Fruit fly (Drosophila melanogaster): ENCODE data around the gene CG4281.
A peak's percentile ranks its signal among the peaks of the same experiment; 100 is the strongest.

CG4281 gene

dm6 chrX:2050070-2050899 is 14.7 kb downstream of the CG4281 start, which contains the start of gene moody (continued):
- TF ChIP-seq fd64A (GFP tag; optimal IDR thresholded peaks at IDR 0.05): peak; percentile 85
- peak; percentile 95 for TF ChIP-seq Six4 (GFP tag; optimal IDR thresholded peaks at IDR 0.05)
- TF ChIP-seq Mes4 (GFP tag; optimal IDR thresholded peaks at IDR 0.05): peak; percentile 95
- peak; percentile 99 for TF ChIP-seq chm (GFP tag; IDR thresholded peaks at IDR 0.05)
- peak; percentile 98 for TF ChIP-seq H15 (GFP tag; IDR thresholded peaks at IDR 0.05)
- peak; percentile 89 for TF ChIP-seq btn (GFP tag; optimal IDR thresholded peaks at IDR 0.05)
- peak; percentile 57 for TF ChIP-seq ac (GFP tag; optimal IDR thresholded peaks at IDR 0.05)
- peak; percentile 98 for TF ChIP-seq Awh (GFP tag; IDR thresholded peaks at IDR 0.05)
- TF ChIP-seq CG31224 (GFP tag; IDR thresholded peaks at IDR 0.05): peak; percentile 96
- TF ChIP-seq CG13894 (tag; optimal IDR thresholded peaks at IDR 0.05): peak; percentile 97
- TF ChIP-seq Atf3 (GFP tag; optimal IDR thresholded peaks at IDR 0.05): peak; percentile 95
- peak; percentile 99 for TF ChIP-seq lmd (GFP tag; IDR thresholded peaks at IDR 0.05)
- TF ChIP-seq CG18262 (tag; optimal IDR thresholded peaks at IDR 0.05): peak; percentile 89
- peak; percentile 100 for TF ChIP-seq CG11456 (GFP tag; IDR thresholded peaks at IDR 0.05)
- peak; percentile 78 for TF ChIP-seq pfk (GFP tag; optimal IDR thresholded peaks at IDR 0.05)
- TF ChIP-seq CG4707 (GFP tag; optimal IDR thresholded peaks at IDR 0.05): peak; percentile 87
- TF ChIP-seq ftz-f1 (GFP tag; optimal IDR thresholded peaks at IDR 0.05): peak; percentile 95
- TF ChIP-seq sqz (GFP tag; optimal IDR thresholded peaks at IDR 0.05): peak; percentile 63
- peak; percentile 99 for TF ChIP-seq ken (GFP tag; IDR thresholded peaks at IDR 0.05)
- TF ChIP-seq emc (GFP tag; optimal IDR thresholded peaks at IDR 0.05): peak; percentile 92
- peak; percentile 97 for TF ChIP-seq CG4730 (GFP tag; IDR thresholded peaks at IDR 0.05)
- TF ChIP-seq onecut (GFP tag; IDR thresholded peaks at IDR 0.05): peak; percentile 97
- peak; percentile 95 for TF ChIP-seq tup (GFP tag; optimal IDR thresholded peaks at IDR 0.05)
- TF ChIP-seq CG10979 (tag; optimal IDR thresholded peaks at IDR 0.05): peak; percentile 91
- peak; percentile 95 for TF ChIP-seq org-1 (GFP tag; optimal IDR thresholded peaks at IDR 0.05)
- TF ChIP-seq Dip2 (GFP tag; IDR thresholded peaks at IDR 0.05): peak; percentile 57; the same call in 1 of the 2 replicates
- peak; percentile 85 for TF ChIP-seq abd-A (tag; optimal IDR thresholded peaks at IDR 0.05)
- TF ChIP-seq grn (GFP tag; optimal IDR thresholded peaks at IDR 0.05): peak; percentile 100
- peak; percentile 99 for TF ChIP-seq Drgx (GFP tag; IDR thresholded peaks at IDR 0.05)
- peak; percentile 98 for TF ChIP-seq zfh2 (GFP tag; optimal IDR thresholded peaks at IDR 0.05)
- peak; percentile 95 for TF ChIP-seq NC2β (GFP tag; optimal IDR thresholded peaks at IDR 0.05)
- TF ChIP-seq Ptx1 (GFP tag; IDR thresholded peaks at IDR 0.05): peak; percentile 98
- peak; percentile 94 for TF ChIP-seq CG4282 (GFP tag; optimal IDR thresholded peaks at IDR 0.05)
- peak; percentile 95 for TF ChIP-seq Camta (GFP tag; optimal IDR thresholded peaks at IDR 0.05)
- peak; percentile 69 to 95 for TF ChIP-seq bsh (GFP tag; optimal IDR thresholded peaks at IDR 0.05)
- peak; percentile 92 for TF ChIP-seq CG1832 (GFP tag; optimal IDR thresholded peaks at IDR 0.05)
- peak; percentile 97 for TF ChIP-seq CG9215 (GFP tag; IDR thresholded peaks at IDR 0.05)
- peak; percentile 96 for TF ChIP-seq CG10654 (GFP tag; optimal IDR thresholded peaks at IDR 0.05)
- TF ChIP-seq ATbp (GFP tag; optimal IDR thresholded peaks at IDR 0.05): peak; percentile 96
- TF ChIP-seq bab2 (GFP tag; optimal IDR thresholded peaks at IDR 0.05): peak; percentile 98
- TF ChIP-seq CG15269 (tag; optimal IDR thresholded peaks at IDR 0.05): peak; percentile 97
- peak; percentile 97 for TF ChIP-seq az2 (GFP tag; optimal IDR thresholded peaks at IDR 0.05)
- peak; percentile 85 for TF ChIP-seq exex (tag; optimal IDR thresholded peaks at IDR 0.05)
- TF ChIP-seq scrt (GFP tag; optimal IDR thresholded peaks at IDR 0.05): peak; percentile 94
- TF ChIP-seq CG30431 (GFP tag; optimal IDR thresholded peaks at IDR 0.05): peak; percentile 95
- peak; percentile 98 for TF ChIP-seq CG6175 (GFP tag; IDR thresholded peaks at IDR 0.05)
- peak; percentile 95 for TF ChIP-seq CG12391 (tag; optimal IDR thresholded peaks at IDR 0.05)
- no peak for TF ChIP-seq br (optimal IDR thresholded peaks at IDR 0.05)
- peak; percentile 97 for TF ChIP-seq en (GFP tag; optimal IDR thresholded peaks at IDR 0.05)
- peak; percentile 91 for TF ChIP-seq Nf-YC (tag; optimal IDR thresholded peaks at IDR 0.05)
